Worm (Caenorhabditis elegans) whole organism, L3 larva: Measurements from ENCODE around the gene sdc-3.
A peak's percentile ranks its signal among the peaks of the same experiment; 100 is the strongest.

Source experiments
- ZK546.5 ChIP-seq: sonication (generic microtip); optimal IDR thresholded peaks from 2 replicates; lab custom pipeline; 2017; ENCODE audit warnings: missing biosample characterization, missing genetic modification characterization
- ama-1 ChIP-seq: fragments of 150-350 bp; optimal IDR thresholded peaks from 2 replicates; lab custom pipeline; 2018
- ceh-16 ChIP-seq: sonication (generic microtip); optimal IDR thresholded peaks from 2 replicates; lab custom pipeline; 2017; ENCODE audit warnings: missing biosample characterization, missing genetic modification characterization
- ceh-82 ChIP-seq: fragments of 150-350 bp; optimal IDR thresholded peaks from 2 replicates; lab custom pipeline; 2014; ENCODE audit warnings: missing biosample characterization, missing genetic modification characterization
- ceh-9 ChIP-seq: sonication (generic microtip); optimal IDR thresholded peaks from 2 replicates; lab custom pipeline; 2018; ENCODE audit warnings: missing biosample characterization, missing genetic modification characterization
- daf-12 ChIP-seq: fragments of 150-350 bp; optimal IDR thresholded peaks from 2 replicates; lab custom pipeline; 2014; ENCODE audit warnings: missing biosample characterization, missing genetic modification reagents, missing genetic modification characterization
- egl-5 ChIP-seq: fragments of 150-350 bp; optimal IDR thresholded peaks from 2 replicates; lab custom pipeline; 2017; ENCODE audit warnings: missing biosample characterization, missing genetic modification reagents, missing genetic modification characterization, inconsistent platforms
- elt-1 ChIP-seq: fragments of 150-350 bp; optimal IDR thresholded peaks from 2 replicates; lab custom pipeline; 2014; ENCODE audit warnings: missing biosample characterization, missing genetic modification characterization
- elt-2 ChIP-seq: sonication (generic microtip); optimal IDR thresholded peaks from 2 replicates; lab custom pipeline; 2016; ENCODE audit warnings: missing genetic modification reagents, mild to moderate bottlenecking, missing genetic modification characterization, missing compliant biosample characterization
- elt-3 ChIP-seq, 3 experiments: fragments of 150-350 bp in 1 of 3; sonication (generic microtip) in 2 of 3; optimal IDR thresholded peaks; 2 replicates in 2 of 3; 4 replicates in 1 of 3; lab custom pipeline; 2014 to 2017; ENCODE audit warnings: missing biosample characterization in 3 of 3, missing genetic modification characterization in 3 of 3
- eor-1 ChIP-seq, 2 experiments: fragments of 150-350 bp; optimal IDR thresholded peaks; 2 replicates each; lab custom pipeline; 2014 to 2018; ENCODE audit warnings: missing biosample characterization in 2 of 2, missing genetic modification characterization in 2 of 2
- fkh-10 ChIP-seq: sonication (generic microtip); optimal IDR thresholded peaks from 2 replicates; lab custom pipeline; 2017; ENCODE audit warnings: missing biosample characterization, missing genetic modification reagents, missing genetic modification characterization
- fkh-2 ChIP-seq: fragments of 150-350 bp; optimal IDR thresholded peaks from 2 replicates; lab custom pipeline; 2014; ENCODE audit warnings: missing biosample characterization, missing genetic modification reagents, missing genetic modification characterization
- fos-1 ChIP-seq: fragments of 150-350 bp; optimal IDR thresholded peaks from 2 replicates; lab custom pipeline; 2014; ENCODE audit warnings: missing biosample characterization, missing genetic modification characterization
- hmg-11 ChIP-seq: sonication (generic microtip); optimal IDR thresholded peaks from 2 replicates; lab custom pipeline; 2016; ENCODE audit warnings: missing genetic modification characterization, missing compliant biosample characterization
- lin-15B ChIP-seq: fragments of 150-350 bp; optimal IDR thresholded peaks from 2 replicates; lab custom pipeline; 2014; ENCODE audit warnings: missing biosample characterization, missing genetic modification characterization
- lin-39 ChIP-seq: fragments of 150-350 bp; optimal IDR thresholded peaks from 2 replicates; lab custom pipeline; 2018; ENCODE audit warnings: missing biosample characterization, missing genetic modification reagents, missing genetic modification characterization
- lsy-12 ChIP-seq: sonication (generic microtip); optimal IDR thresholded peaks from 2 replicates; lab custom pipeline; 2016; ENCODE audit warnings: mild to moderate bottlenecking, missing genetic modification characterization, missing compliant biosample characterization
- mml-1 ChIP-seq: fragments of 150-350 bp; sonication (generic microtip); optimal IDR thresholded peaks from 3 replicates; lab custom pipeline; 2014; ENCODE audit warnings: missing biosample characterization, missing genetic modification characterization
- nfya-1 ChIP-seq: sonication (generic microtip); optimal IDR thresholded peaks from 2 replicates; lab custom pipeline; 2017; ENCODE audit warnings: missing genetic modification characterization, mild to moderate bottlenecking, missing compliant biosample characterization, antibody characterized with exemption, moderate library complexity; ENCODE audit not compliant: insufficient read depth
- nhr-11 ChIP-seq: fragments of 150-350 bp; optimal IDR thresholded peaks from 2 replicates; lab custom pipeline; 2014; ENCODE audit warnings: missing biosample characterization, missing genetic modification characterization
- nhr-23 ChIP-seq: fragments of 150-350 bp; optimal IDR thresholded peaks from 2 replicates; lab custom pipeline; 2014; ENCODE audit warnings: missing biosample characterization, missing genetic modification reagents, missing genetic modification characterization
- nhr-237 ChIP-seq: fragments of 150-350 bp; optimal IDR thresholded peaks from 2 replicates; lab custom pipeline; 2014; ENCODE audit warnings: missing biosample characterization, missing genetic modification characterization
- nhr-25 ChIP-seq: sonication (generic microtip); optimal IDR thresholded peaks from 2 replicates; lab custom pipeline; 2017; ENCODE audit warnings: missing biosample characterization, missing genetic modification characterization
- nhr-28 ChIP-seq: fragments of 150-350 bp; optimal IDR thresholded peaks from 2 replicates; lab custom pipeline; 2014; ENCODE audit warnings: missing biosample characterization, missing genetic modification characterization
- nhr-43 ChIP-seq: sonication (generic microtip); optimal IDR thresholded peaks from 2 replicates; lab custom pipeline; 2016; ENCODE audit warnings: mild to moderate bottlenecking, missing genetic modification characterization, missing compliant biosample characterization; ENCODE audit not compliant: poor library complexity, severe bottlenecking
- pha-4 ChIP-seq: fragments of 150-350 bp; optimal IDR thresholded peaks from 2 replicates; lab custom pipeline; 2014; ENCODE audit warnings: missing biosample characterization, missing genetic modification reagents, missing genetic modification characterization
- skn-1 ChIP-seq: fragments of 150-350 bp; optimal IDR thresholded peaks from 2 replicates; lab custom pipeline; 2014; ENCODE audit warnings: missing biosample characterization, missing genetic modification characterization
- snpc-4 ChIP-seq: fragments of 150-350 bp; optimal IDR thresholded peaks from 2 replicates; lab custom pipeline; 2014; ENCODE audit warnings: missing biosample characterization, missing genetic modification characterization
- unc-39 ChIP-seq: sonication (generic microtip); optimal IDR thresholded peaks from 4 replicates; lab custom pipeline; 2017; ENCODE audit warnings: missing biosample characterization, missing genetic modification characterization
- zag-1 ChIP-seq: fragments of 150-350 bp; optimal IDR thresholded peaks from 2 replicates; lab custom pipeline; 2014; ENCODE audit warnings: missing biosample characterization, missing genetic modification characterization
- ztf-4 ChIP-seq: fragments of 150-350 bp; optimal IDR thresholded peaks from 2 replicates; lab custom pipeline; 2014; ENCODE audit warnings: missing biosample characterization, missing genetic modification characterization

sdc-3 gene

ce11 chrV:15000055-15000704 lies 47.8 kb downstream of the sdc-3 start, which contains the start of gene rps-16:
Gene rps-16 (minus strand): TSS chrV:15000541.
- no peak for TF ChIP-seq fos-1 (tag; lab: Kevin White, UChicago)
- no peak for TF ChIP-seq lsy-12 (tag; lab: Kevin White, UChicago)
- TF ChIP-seq ceh-82 (tag; lab: Kevin White, UChicago), result no peak
- TF ChIP-seq ama-1 (lab: Kevin White, UChicago), result no peak
- no peak for TF ChIP-seq mml-1 (tag; lab: Kevin White, UChicago)
- no peak for TF ChIP-seq fkh-10
- no peak for TF ChIP-seq nfya-1 (tag; lab: Kevin White, UChicago)
- no peak for TF ChIP-seq nhr-43 (tag; lab: Kevin White, UChicago)
- TF ChIP-seq, all 47 proteins: peak for 0

- TF ChIP-seq elt-1 (tag; lab: Kevin White, UChicago), result no peak
- TF ChIP-seq zag-1 (tag; lab: Kevin White, UChicago), result no peak
- no peak for TF ChIP-seq nhr-237 (tag; lab: Kevin White, UChicago)
- TF ChIP-seq nhr-25, result no peak
- TF ChIP-seq snpc-4, result no peak
- no peak for TF ChIP-seq egl-5 (tag; lab: Kevin White, UChicago)
- no peak for TF ChIP-seq fkh-2 (tag; lab: Kevin White, UChicago)
- TF ChIP-seq eor-1 (tag; optimal IDR thresholded peaks at IDR 0.05; lab: Kevin White, UChicago), result no peak
- no peak for TF ChIP-seq elt-3 (tag; optimal IDR thresholded peaks at IDR 0.05; lab: Kevin White, UChicago)
- TF ChIP-seq lin-39 (tag; lab: Kevin White, UChicago), result no peak
- TF ChIP-seq ama-1 (lab: Kevin White, UChicago), result no peak
- no peak for TF ChIP-seq nhr-28 (tag; lab: Kevin White, UChicago)
- TF ChIP-seq ceh-82 (tag; lab: Kevin White, UChicago), result no peak
- no peak for TF ChIP-seq ceh-9 (tag; lab: Kevin White, UChicago)
- TF ChIP-seq ZK546.5 (tag; lab: Kevin White, UChicago), result no peak
These were observed 48.5 kb downstream of the sdc-3 start, which contains the start of gene T01C3.11 for ce11 chrV:14999485-15000023. Gene T01C3.11 (plus strand): TSS chrV:14999535.

- no peak for TF ChIP-seq lsy-12 (tag; lab: Kevin White, UChicago)
These were observed 51.8 kb downstream of the sdc-3 start, which contains the start of gene irld-14 for ce11 chrV:14996236-14996635. Gene irld-14 (plus strand): TSS chrV:14996536.

DNA sequence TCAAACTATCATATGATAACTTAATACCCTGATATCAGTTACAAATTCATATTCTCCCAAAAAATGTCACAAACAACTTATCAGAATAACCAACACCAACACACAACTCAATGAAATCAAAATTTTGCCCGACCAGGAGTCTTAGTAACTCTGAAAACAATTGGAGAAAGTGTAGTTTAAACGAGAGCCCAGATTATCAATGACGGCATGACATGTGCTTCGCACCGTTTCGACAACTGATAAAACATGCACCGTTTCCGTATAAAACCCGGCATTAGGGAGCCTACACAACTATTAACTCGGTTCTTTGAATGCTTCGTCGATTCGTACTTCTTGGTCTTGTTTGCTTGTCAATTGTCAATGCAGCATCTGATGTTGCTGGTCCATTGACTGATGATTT lies 54.4 kb downstream of the sdc-3 start, which contains the start of gene fil-1:
Gene fil-1 (plus strand): TSS at position 219 of the 400 bp plus-strand sequence.
- peak; percentile 19 for TF ChIP-seq pha-4
- TF ChIP-seq elt-2 (tag; lab: Kevin White, UChicago), result peak; percentile 74
- TF ChIP-seq mml-1 (tag; lab: Kevin White, UChicago), result no peak

DNA sequence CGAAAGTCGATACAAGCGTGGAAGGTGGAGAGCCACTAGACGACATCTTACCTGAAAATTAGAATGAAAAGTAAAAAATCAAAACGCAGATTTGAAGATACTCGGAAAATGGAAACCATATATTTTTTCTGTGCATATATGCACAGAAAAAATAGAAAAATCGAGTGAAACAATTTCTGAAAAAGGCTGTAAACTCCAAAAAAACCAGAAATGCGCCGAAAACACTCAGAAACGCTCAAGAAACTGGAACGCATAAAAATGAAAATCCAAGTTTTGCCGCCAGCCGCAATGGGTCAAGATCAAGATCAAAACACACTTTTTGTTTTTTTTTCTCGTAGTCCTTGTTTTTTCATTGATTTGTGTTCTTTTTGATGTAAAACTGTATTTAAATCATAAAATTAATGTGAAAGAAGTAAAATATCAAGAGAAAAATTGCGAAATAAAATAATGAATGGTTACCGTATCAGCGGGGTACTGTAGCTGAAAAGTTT lies 55.3 kb downstream of the sdc-3 start, which contains the start of gene T01C3.3:
Gene T01C3.3 (minus strand): TSS at position 51 of the 491 bp plus-strand sequence.
- TF ChIP-seq egl-5 (tag; lab: Kevin White, UChicago), result no peak
- no peak for TF ChIP-seq ceh-16 (tag; lab: Kevin White, UChicago)
- no peak for TF ChIP-seq nhr-25
- no peak for TF ChIP-seq daf-12 (tag; lab: Kevin White, UChicago)
- TF ChIP-seq skn-1 (tag; lab: Kevin White, UChicago), result no peak
- TF ChIP-seq fkh-2 (tag; lab: Kevin White, UChicago), result no peak
- no peak for TF ChIP-seq hmg-11 (tag; lab: Kevin White, UChicago)
- TF ChIP-seq nhr-23 (tag; lab: Kevin White, UChicago), result no peak
- TF ChIP-seq lin-39 (tag; lab: Kevin White, UChicago), result no peak
- no peak for TF ChIP-seq elt-3 (tag; optimal IDR thresholded peaks at IDR 0.05; lab: Kevin White, UChicago)
- no peak for TF ChIP-seq eor-1 (tag; optimal IDR thresholded peaks at IDR 0.05; lab: Kevin White, UChicago)
- no peak for TF ChIP-seq unc-39 (tag; lab: Kevin White, UChicago)
- no peak for TF ChIP-seq nhr-11 (tag; lab: Kevin White, UChicago)
- no peak for TF ChIP-seq snpc-4
- no peak for TF ChIP-seq ztf-4 (tag; lab: Kevin White, UChicago)
- no peak for TF ChIP-seq lin-15B
